Worm (Caenorhabditis elegans) whole organism, L1 larva: Measurements from ENCODE around the gene T16G12.1.
"Not testable (repeated sequence)": the region's sequence is repeated elsewhere in the genome, so short reads cannot be mapped to it uniquely, and the experiment has no call there.

ENCODE experiments used
- C16A3.4 ChIP-seq: fragments of 150-350 bp; optimal IDR thresholded peaks from 2 replicates; lab custom pipeline; 2014; ENCODE audit warnings: missing biosample characterization, missing genetic modification characterization
- C34B4.2 ChIP-seq: sonication (generic microtip); optimal IDR thresholded peaks from 2 replicates; lab custom pipeline; 2017; ENCODE audit warnings: mild to moderate bottlenecking, missing genetic modification characterization, missing compliant biosample characterization
- F16B12.6 ChIP-seq: fragments of 150-350 bp; optimal IDR thresholded peaks from 2 replicates; lab custom pipeline; 2014; ENCODE audit warnings: missing biosample characterization, missing genetic modification characterization
- Y116A8C.19 ChIP-seq: sonication (generic microtip); optimal IDR thresholded peaks from 2 replicates; lab custom pipeline; 2016; ENCODE audit warnings: missing compliant biosample characterization, missing genetic modification characterization, borderline replicate concordance
- ceh-88 ChIP-seq: fragments of 200-800 bp; sonication (Bioruptor generic); IDR thresholded peaks from 2 replicates; pipeline ENCODE4 v1.3.6; 2022; ENCODE audit warnings: missing genetic modification characterization, missing compliant biosample characterization
- dpl-1 ChIP-seq, 3 experiments: fragments of 150-350 bp in 2 of 3; sonication (generic microtip) in 1 of 3; optimal IDR thresholded peaks; 2 replicates each; lab custom pipeline; 2014 to 2017; ENCODE audit warnings: missing biosample characterization in 3 of 3, missing genetic modification characterization in 3 of 3, missing genetic modification reagents in 3 of 3
- dsc-1 ChIP-seq: sonication (generic microtip); optimal IDR thresholded peaks from 2 replicates; lab custom pipeline; 2016; ENCODE audit warnings: mild to moderate bottlenecking, missing genetic modification characterization, missing compliant biosample characterization
- efl-1 ChIP-seq, 4 experiments: fragments of 150-350 bp; optimal IDR thresholded peaks in 3 of 4; peaks in 1 of 4; 1 replicate in 1 of 4; 2 replicates in 3 of 4; lab custom pipeline; 2014; ENCODE audit warnings: missing biosample characterization in 2 of 4, missing genetic modification characterization in 2 of 4, missing genetic modification reagents in 2 of 4
- elt-2 ChIP-seq: sonication (generic microtip); optimal IDR thresholded peaks from 2 replicates; lab custom pipeline; 2016; ENCODE audit warnings: missing genetic modification characterization, mild to moderate bottlenecking, inconsistent platforms, missing compliant biosample characterization, missing genetic modification reagents
- fkh-10 ChIP-seq: sonication (generic microtip); optimal IDR thresholded peaks from 2 replicates; lab custom pipeline; 2017; ENCODE audit warnings: missing biosample characterization, missing genetic modification reagents, missing genetic modification characterization
- fkh-8 ChIP-seq: sonication (generic microtip); optimal IDR thresholded peaks from 2 replicates; lab custom pipeline; 2016; ENCODE audit warnings: mild to moderate bottlenecking, missing genetic modification characterization, missing compliant biosample characterization
- fos-1 ChIP-seq: fragments of 150-350 bp; optimal IDR thresholded peaks from 2 replicates; lab custom pipeline; 2014; ENCODE audit warnings: missing biosample characterization, missing genetic modification characterization
- grh-1 ChIP-seq: fragments of 200-800 bp; sonication (Bioruptor generic); IDR thresholded peaks from 2 replicates; pipeline ENCODE4 v1.3.6; 2022; ENCODE audit warnings: missing genetic modification reagents, missing genetic modification characterization, missing compliant biosample characterization
- irx-1 ChIP-seq: sonication (generic microtip); optimal IDR thresholded peaks from 2 replicates; lab custom pipeline; 2016; ENCODE audit warnings: missing genetic modification characterization, missing compliant biosample characterization
- lin-13 ChIP-seq: fragments of 150-350 bp; optimal IDR thresholded peaks from 2 replicates; lab custom pipeline; 2014; ENCODE audit warnings: missing biosample characterization, missing genetic modification reagents, missing genetic modification characterization
- lin-35 ChIP-seq, 2 experiments: fragments of 150-350 bp; optimal IDR thresholded peaks; 2 replicates each; lab custom pipeline; 2014; ENCODE audit warnings: missing biosample characterization in 2 of 2, missing genetic modification characterization in 2 of 2, missing genetic modification reagents in 2 of 2
- lin-39 ChIP-seq: fragments of 150-350 bp; optimal IDR thresholded peaks from 2 replicates; lab custom pipeline; 2014; ENCODE audit warnings: missing biosample characterization, missing genetic modification reagents, missing genetic modification characterization
- lir-3 ChIP-seq: sonication (generic microtip); optimal IDR thresholded peaks from 2 replicates; lab custom pipeline; 2016; ENCODE audit warnings: mild to moderate bottlenecking, missing genetic modification characterization, moderate library complexity, missing compliant biosample characterization; ENCODE audit not compliant: poor library complexity
- mab-9 ChIP-seq: fragments of 200-800 bp; sonication (Bioruptor generic); IDR thresholded peaks from 2 replicates; pipeline ENCODE4 v1.3.6; 2022; ENCODE audit warnings: missing genetic modification reagents, missing genetic modification characterization, missing compliant biosample characterization
- mef-2 ChIP-seq: fragments of 150-350 bp; optimal IDR thresholded peaks from 2 replicates; lab custom pipeline; 2014; ENCODE audit warnings: missing biosample characterization, missing genetic modification characterization
- mep-1 ChIP-seq: fragments of 150-350 bp; optimal IDR thresholded peaks from 2 replicates; lab custom pipeline; 2014; ENCODE audit warnings: missing biosample characterization, missing genetic modification characterization
- nhr-11 ChIP-seq: fragments of 150-350 bp; optimal IDR thresholded peaks from 2 replicates; lab custom pipeline; 2014; ENCODE audit warnings: missing biosample characterization, missing genetic modification characterization
- nhr-19 ChIP-seq: fragments of 200-800 bp; sonication (Bioruptor generic); conservative IDR thresholded peaks from 2 replicates; pipeline ENCODE4 v1.3.6; 2022; ENCODE audit warnings: missing genetic modification characterization, missing compliant biosample characterization
- nhr-20 ChIP-seq: sonication (generic microtip); optimal IDR thresholded peaks from 2 replicates; lab custom pipeline; 2016; ENCODE audit warnings: mild to moderate bottlenecking, missing genetic modification characterization, missing compliant biosample characterization
- nhr-47 ChIP-seq: sonication (generic microtip); optimal IDR thresholded peaks from 2 replicates; lab custom pipeline; 2016; ENCODE audit warnings: mild to moderate bottlenecking, missing genetic modification characterization, moderate library complexity, missing compliant biosample characterization
- nhr-71 ChIP-seq: sonication (generic microtip); optimal IDR thresholded peaks from 2 replicates; lab custom pipeline; 2016; ENCODE audit warnings: mild to moderate bottlenecking, missing genetic modification characterization, moderate library complexity, missing compliant biosample characterization
- nhr-84 ChIP-seq: sonication (generic microtip); optimal IDR thresholded peaks from 2 replicates; lab custom pipeline; 2017; ENCODE audit warnings: missing biosample characterization, missing genetic modification characterization
- nhr-90 ChIP-seq: sonication (generic microtip); optimal IDR thresholded peaks from 2 replicates; lab custom pipeline; 2016; ENCODE audit warnings: mild to moderate bottlenecking, missing genetic modification characterization, missing compliant biosample characterization; ENCODE audit not compliant: poor library complexity
- pax-3 ChIP-seq: fragments of 200-800 bp; sonication (Bioruptor generic); optimal IDR thresholded peaks from 2 replicates; lab custom pipeline; 2018; ENCODE audit warnings: mild to moderate bottlenecking, missing genetic modification characterization, moderate library complexity, missing compliant biosample characterization
- rnt-1 ChIP-seq: sonication (generic microtip); optimal IDR thresholded peaks from 2 replicates; lab custom pipeline; 2016; ENCODE audit warnings: mild to moderate bottlenecking, missing genetic modification characterization, moderate library complexity, missing compliant biosample characterization
- snu-23 ChIP-seq: sonication (generic microtip); optimal IDR thresholded peaks from 2 replicates; lab custom pipeline; 2016; ENCODE audit warnings: missing genetic modification characterization, missing compliant biosample characterization
- sox-4 ChIP-seq: sonication (generic microtip); optimal IDR thresholded peaks from 2 replicates; lab custom pipeline; 2016; ENCODE audit warnings: missing genetic modification characterization, missing compliant biosample characterization
- swsn-7 ChIP-seq: sonication (generic microtip); optimal IDR thresholded peaks from 2 replicates; lab custom pipeline; 2016; ENCODE audit warnings: missing genetic modification characterization, missing compliant biosample characterization
- unc-62 ChIP-seq: fragments of 150-350 bp; optimal IDR thresholded peaks from 2 replicates; lab custom pipeline; 2014; ENCODE audit warnings: missing biosample characterization, missing genetic modification reagents, missing genetic modification characterization
- vab-15 ChIP-seq: sonication (generic microtip); optimal IDR thresholded peaks from 2 replicates; lab custom pipeline; 2017; ENCODE audit warnings: missing genotype, mild to moderate bottlenecking, missing genetic modification characterization, missing compliant biosample characterization
- xbp-1 ChIP-seq: sonication (generic microtip); optimal IDR thresholded peaks from 2 replicates; lab custom pipeline; 2016; ENCODE audit warnings: missing genetic modification characterization, missing compliant biosample characterization
- zag-1 ChIP-seq: fragments of 150-350 bp; optimal IDR thresholded peaks from 2 replicates; lab custom pipeline; 2014; ENCODE audit warnings: missing biosample characterization, missing genetic modification characterization
- ztf-11 ChIP-seq, 2 experiments: sonication (generic microtip); optimal IDR thresholded peaks; 2 replicates each; lab custom pipeline; 2016 to 2017; ENCODE audit warnings: missing genetic modification characterization in 2 of 2, missing biosample characterization in 1 of 2, missing compliant biosample characterization in 1 of 2
- ztf-4 ChIP-seq: fragments of 150-350 bp; optimal IDR thresholded peaks from 2 replicates; lab custom pipeline; 2014; ENCODE audit warnings: missing biosample characterization, missing genetic modification characterization

T16G12.1 gene

DNA sequence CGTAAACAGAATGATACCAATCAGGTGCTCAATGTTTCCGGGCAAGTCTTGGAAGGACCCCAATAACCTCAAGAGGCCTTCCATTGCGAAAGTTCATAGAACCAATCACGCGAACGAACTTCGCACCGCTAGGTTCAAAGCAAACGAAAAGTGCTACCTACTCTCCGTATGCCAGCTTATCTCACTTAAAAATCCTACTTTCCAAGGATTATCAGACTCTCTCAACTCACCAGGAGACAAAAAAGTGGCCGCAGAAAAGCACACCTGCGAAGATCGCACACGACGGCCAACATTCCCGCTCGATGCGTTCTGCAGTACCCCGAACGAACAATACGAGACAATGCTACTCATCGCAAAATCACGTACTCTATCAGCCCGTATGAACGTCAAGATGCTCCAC lies 3.7 kb upstream of the T16G12.1 start, which contains the start of gene T16G12.12:
T16G12.12 (plus strand) TSS at position 301 of the 400 bp plus-strand sequence.
- TF ChIP-seq fkh-8; C16A3.4; ceh-88 (GFP tag; lab: Robert Waterston, UW): not testable (repeated sequence)

- TF ChIP-seq nhr-84 (tag; lab: Kevin White, UChicago); Y116A8C.19 (tag; lab: Kevin White, UChicago); nhr-19 (GFP tag; lab: Robert Waterston, UW): not testable (repeated sequence)
These were observed 664 bp upstream of the T16G12.1 start, which contains the start of gene T16G12.3 for ce11 chrIII:10050321-10050720. TSS of gene T16G12.3 (plus strand) at chrIII:10050621.

DNA sequence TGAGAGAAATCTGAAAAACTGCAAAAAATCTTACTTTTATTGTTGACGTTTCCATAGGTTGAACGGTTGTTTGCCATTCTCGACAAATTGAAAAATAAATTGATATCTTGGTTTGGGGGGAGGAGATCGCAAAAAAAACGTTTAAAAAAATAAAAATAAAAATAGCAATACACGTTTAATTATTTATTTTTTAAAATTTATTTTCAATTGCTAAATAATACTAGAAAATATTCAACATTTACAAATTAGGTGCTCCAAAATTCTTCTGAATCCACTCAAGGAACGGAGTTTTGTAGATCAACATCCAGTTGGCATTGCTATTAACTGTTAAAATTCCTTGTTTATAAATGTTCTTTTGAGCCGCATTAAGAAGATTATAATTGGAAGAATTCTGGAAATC lies 9.6 kb downstream of the T16G12.1 start, which contains the start of gene T16G12.7:
T16G12.7 (minus strand) TSS at position 101 of the 400 bp plus-strand sequence.
- no peak for TF ChIP-seq unc-62 (GFP tag; lab: Kevin White, UChicago)
- no peak for TF ChIP-seq pax-3 (tag; lab: Kevin White, UChicago)
- no peak for TF ChIP-seq ceh-88 (GFP tag; lab: Robert Waterston, UW)
- TF ChIP-seq nhr-71 (tag; lab: Kevin White, UChicago): no peak
- no peak for TF ChIP-seq lin-13
- TF ChIP-seq zag-1 (tag; lab: Kevin White, UChicago): no peak
- no peak for TF ChIP-seq nhr-11 (tag; lab: Kevin White, UChicago)
- TF ChIP-seq rnt-1 (tag; lab: Kevin White, UChicago): no peak
- TF ChIP-seq C34B4.2 (tag; lab: Kevin White, UChicago): no peak
- no peak for TF ChIP-seq fos-1 (tag; lab: Kevin White, UChicago)
- no peak for TF ChIP-seq lin-35 (GFP tag; optimal IDR thresholded peaks at IDR 0.05; lab: Kevin White, UChicago)
- TF ChIP-seq grh-1: no peak
- TF ChIP-seq F16B12.6 (tag; lab: Kevin White, UChicago): no peak

DNA sequence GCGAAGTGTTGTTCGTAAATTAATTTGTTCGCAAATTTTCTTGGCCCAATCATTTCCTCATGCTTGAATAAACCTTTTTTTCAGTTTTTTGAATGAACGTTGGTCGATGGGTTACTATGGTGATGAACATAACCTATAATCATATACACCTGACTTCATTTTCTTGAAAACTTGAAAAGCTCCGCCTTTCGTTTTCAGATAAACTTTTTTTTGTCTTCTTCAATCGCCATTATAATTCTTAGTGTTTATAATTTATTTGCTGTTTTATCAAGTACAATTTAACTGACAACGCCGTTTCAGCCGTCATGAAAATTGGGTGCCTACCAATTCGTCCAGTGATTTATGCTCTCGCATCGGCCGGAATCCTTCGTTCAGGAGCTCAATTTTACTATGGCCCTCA lies 12.5 kb downstream of the T16G12.1 start, which contains the start of gene M04D8.7:
M04D8.7 (plus strand) TSS at position 301 of the 400 bp plus-strand sequence.
- TF ChIP-seq lin-39 (tag; lab: Kevin White, UChicago) (no peak), ztf-11 (tag; optimal IDR thresholded peaks at IDR 0.05; lab: Kevin White, UChicago) (no peak), snu-23 (GFP tag; lab: Kevin White, UChicago) (no peak), fkh-8 (peak; percentile 41), nhr-11 (tag; lab: Kevin White, UChicago) (no peak), nhr-71 (tag; lab: Kevin White, UChicago) (peak; percentile 12), nhr-90 (tag; lab: Kevin White, UChicago) (no peak), mef-2 (tag; lab: Kevin White, UChicago) (no peak), dpl-1 (GFP tag; optimal IDR thresholded peaks at IDR 0.05; lab: Kevin White, UChicago) (no peak)

- TF ChIP-seq nhr-20 (tag; lab: Kevin White, UChicago) (peak; percentile 13), efl-1 (optimal IDR thresholded peaks at IDR 0.05; lab: Kevin White, UChicago) (no peak), efl-1 (GFP tag; optimal IDR thresholded peaks at IDR 0.05 in 1 of 2; lab: Kevin White, UChicago) (no peak), swsn-7 (tag; lab: Kevin White, UChicago) (peak; percentile 44), elt-2 (tag; lab: Kevin White, UChicago) (no peak), fkh-8 (peak; percentile 98), fkh-10 (GFP tag; lab: Kevin White, UChicago) (peak; percentile 17), xbp-1 (tag; lab: Kevin White, UChicago) (peak; percentile 27), mep-1 (peak; percentile 20), mab-9 (GFP tag; lab: Robert Waterston, UW) (no peak), nhr-47 (peak; percentile 79), lir-3 (tag; lab: Kevin White, UChicago) (no peak), nhr-71 (tag; lab: Kevin White, UChicago) (peak; percentile 84), irx-1 (no peak), dsc-1 (tag; lab: Kevin White, UChicago) (peak; percentile 29), nhr-11 (tag; lab: Kevin White, UChicago) (peak; percentile 66), sox-4 (tag; lab: Kevin White, UChicago) (peak; percentile 84), vab-15 (tag; lab: Kevin White, UChicago) (no peak), ztf-4 (tag; lab: Kevin White, UChicago) (peak; percentile 34), C16A3.4 (no peak), pax-3 (tag; lab: Kevin White, UChicago) (peak; percentile 29)
These were observed 13.9 kb downstream of the T16G12.1 start, which contains the start of gene xbx-3 for ce11 chrIII:10035783-10036182. TSS of gene xbx-3 (plus strand) at chrIII:10035945.
